Fruit fly (Drosophila melanogaster): ENCODE results near the gene sno.
A peak's percentile ranks its signal among the peaks of the same experiment; 100 is the strongest.

- TF ChIP-seq toe (GFP tag; optimal IDR thresholded peaks at IDR 0.05) (no peak), Hr96 (GFP tag; optimal IDR thresholded peaks at IDR 0.05) (no peak), tj (GFP tag; optimal IDR thresholded peaks at IDR 0.05) (peak; percentile 49), CG5204 (GFP tag; optimal IDR thresholded peaks at IDR 0.05) (no peak), kay (GFP tag; ENCODE audit: borderline replicate concordance) (no peak)
Observed at dm6 chrX:13256967-13257366, 45.5 kb upstream of the sno start.

All from whole organism, adult.